Worm (Caenorhabditis elegans) whole organism, early embryonic: ENCODE data around the gene xbx-3.

Source experiments
- aly-1 ChIP-seq: sonication (generic microtip); optimal IDR thresholded peaks from 2 replicates; lab custom pipeline; 2016; ENCODE audit warnings: missing genetic modification characterization, missing compliant biosample characterization
- ama-1 ChIP-seq: fragments of 150-350 bp; optimal IDR thresholded peaks from 2 replicates; lab custom pipeline; 2014
- ceh-36 ChIP-seq: sonication (generic microtip); optimal IDR thresholded peaks from 2 replicates; lab custom pipeline; 2016; ENCODE audit warnings: missing genetic modification characterization, inconsistent platforms, missing compliant biosample characterization
- ets-7 ChIP-seq: sonication (generic microtip); optimal IDR thresholded peaks from 2 replicates; lab custom pipeline; 2016; ENCODE audit warnings: missing genotype, missing genetic modification characterization, missing compliant biosample characterization
- flt-1 ChIP-seq: fragments of 200-800 bp; sonication (Bioruptor generic); IDR thresholded peaks from 2 replicates; pipeline ENCODE4 v1.3.6; 2022; ENCODE audit warnings: missing genetic modification characterization, missing compliant biosample characterization
- hnd-1 ChIP-seq: sonication (generic microtip); optimal IDR thresholded peaks from 2 replicates; lab custom pipeline; 2016; ENCODE audit warnings: missing genetic modification characterization, missing compliant biosample characterization
- sea-1 ChIP-seq: fragments of 200-800 bp; sonication (Bioruptor generic); conservative IDR thresholded peaks from 2 replicates; pipeline ENCODE4 v1.3.6; 2022; ENCODE audit warnings: missing genetic modification characterization, missing compliant biosample characterization

- TF ChIP-seq sea-1 (GFP tag; lab: Robert Waterston, UW): no peak
- no peak for TF ChIP-seq ets-7
- no peak for TF ChIP-seq ama-1 (lab: Kevin White, UChicago)
- no peak for TF ChIP-seq flt-1 (GFP tag; lab: Robert Waterston, UW)
- TF ChIP-seq hnd-1 (tag; lab: Kevin White, UChicago): no peak
- TF ChIP-seq ceh-36: no peak
- no peak for TF ChIP-seq aly-1
These were observed 24.8 kb downstream of the xbx-3 start, which contains the start of gene T16G12.13 for ce11 chrIII:10060573-10060972.
